Fruit fly (Drosophila melanogaster) whole organism, wandering third instar larva: Measurements from ENCODE around the gene CG43085.
A peak's percentile ranks its signal among the peaks of the same experiment; 100 is the strongest.

Experiments used
- Abd-B ChIP-seq: fragments of >200 bp; optimal IDR thresholded peaks from 2 replicates; lab custom pipeline; 2017; ENCODE audit warnings: missing biosample characterization, missing genetic modification characterization
- CG32264 ChIP-seq: fragments of 200-800 bp; sonication (Bioruptor generic); optimal IDR thresholded peaks from 2 replicates; lab custom pipeline; 2016; ENCODE audit warnings: missing biosample characterization, missing genetic modification characterization
- Hr78 ChIP-seq: fragments of >200 bp; optimal IDR thresholded peaks from 2 replicates; lab custom pipeline; 2017; ENCODE audit warnings: missing biosample characterization, missing genetic modification characterization
- Myc ChIP-seq: fragments of >200 bp; optimal IDR thresholded peaks from 2 replicates; lab custom pipeline; 2017
- Rel ChIP-seq, 2 experiments: fragments of 200-800 bp; sonication (Bioruptor generic) in 1 of 2; optimal IDR thresholded peaks; 2 replicates in 1 of 2; 3 replicates in 1 of 2; lab custom pipeline; 2016 to 2019; ENCODE audit warnings: mild to moderate bottlenecking in 2 of 2, missing biosample characterization in 2 of 2, missing genetic modification characterization in 2 of 2, moderate library complexity in 1 of 2
- br ChIP-seq: fragments of 200-800 bp; sonication (Bioruptor generic); optimal IDR thresholded peaks from 2 replicates; lab custom pipeline; 2016; ENCODE audit warnings: missing biosample characterization, missing genetic modification characterization
- dsf ChIP-seq: sonication (Bioruptor generic); optimal IDR thresholded peaks from 2 replicates; lab custom pipeline; 2016; ENCODE audit warnings: missing biosample characterization, missing genetic modification characterization, borderline replicate concordance
- pan ChIP-seq: fragments of >200 bp; optimal IDR thresholded peaks from 2 replicates; lab custom pipeline; 2017
- psq ChIP-seq: fragments of 200-800 bp; sonication (Bioruptor generic); optimal IDR thresholded peaks from 3 replicates; lab custom pipeline; 2017; ENCODE audit warnings: missing biosample characterization, mild to moderate bottlenecking, missing genetic modification characterization, moderate library complexity

DNA sequence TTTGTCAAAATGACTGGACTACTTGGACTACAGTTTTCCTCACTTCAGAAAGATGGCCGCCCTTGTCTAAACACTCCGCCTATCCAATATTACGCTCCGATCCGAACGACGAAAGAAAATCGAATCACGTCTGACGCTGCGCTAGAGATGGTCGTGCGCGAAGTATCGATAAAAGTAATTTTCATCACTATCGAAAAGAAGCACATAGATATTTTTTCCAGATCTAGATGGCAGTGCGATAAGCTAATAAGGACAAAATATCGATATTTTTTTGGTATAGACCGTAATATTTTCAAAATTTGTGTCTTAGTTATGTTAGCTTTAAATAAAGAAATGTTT is 1.7 kb downstream of the CG43085 start, which contains the start of gene Pep:
- TF ChIP-seq br (GFP tag; lab: Kevin White, UChicago) (no peak), dsf (GFP tag; lab: Kevin White, UChicago) (peak; percentile 55), Hr78 (no peak), Abd-B (GFP tag; lab: Kevin White, UChicago) (no peak), Myc (lab: Kevin White, UChicago) (no peak), pan (lab: Kevin White, UChicago) (no peak), psq (GFP tag; lab: Kevin White, UChicago) (peak; percentile 45), CG32264 (no peak), Rel (GFP tag; optimal IDR thresholded peaks at IDR 0.05; lab: Kevin White, UChicago) (no peak), Rel (tag; optimal IDR thresholded peaks at IDR 0.05; lab: Kevin White, UChicago) (peak; percentile 31)
